Fruit fly (Drosophila melanogaster): Measurements from ENCODE around the gene CG46320.

dm6 chr3L:5658368-5658767, 5.6 kb upstream of the CG46320 start:
- TF ChIP-seq h (optimal IDR thresholded peaks at IDR 0.05) (no peak), ttk (optimal IDR thresholded peaks at IDR 0.05) (no peak), insv (optimal IDR thresholded peaks at IDR 0.05) (no peak)
